Comparison of ENCODE assay signal across 1 fruit fly cellular context in the genomic region with DNA sequence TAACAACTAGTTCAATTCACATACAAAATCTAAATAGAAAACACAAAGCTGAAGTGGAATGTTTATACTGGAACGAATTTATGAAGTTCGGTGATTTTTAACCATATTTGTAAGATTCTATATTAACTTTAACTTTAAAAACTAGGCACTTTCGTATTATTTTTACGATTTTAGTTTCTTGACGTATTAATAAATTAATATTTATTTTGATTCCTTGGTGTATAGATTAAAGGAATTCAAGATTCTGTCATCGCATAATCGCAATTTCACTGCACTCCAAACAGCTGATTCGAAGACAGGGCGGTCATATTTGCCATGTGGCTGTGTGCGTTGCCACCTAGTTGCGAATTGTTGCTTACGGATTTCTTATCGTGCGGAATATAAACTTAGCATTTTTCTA.
A peak's percentile ranks its signal among the peaks of the same experiment; 100 is the strongest.
TF ChIP-seq lines count a peak whose summit lies in the region.

A gene (minus strand): TSS at position 279 of the 400 bp plus-strand sequence.
A gene (plus strand): TSS at position 336 of the 400 bp plus-strand sequence.

TF ChIP-seq in whole organism, embryonic, 481 proteins besides CTCF, POLR2A, EP300 and RAD21 (continued from another document and continues in another):
- TF ChIP-seq CG10321 (GFP tag; IDR thresholded peaks at IDR 0.05; lab: Robert Waterston, UW) (peak; percentile 73), CG12071 (GFP tag; optimal IDR thresholded peaks at IDR 0.05; lab: Kevin White, UChicago) (no peak), CG13894 (tag; optimal IDR thresholded peaks at IDR 0.05; lab: Kevin White, UChicago) (no peak), Sox102F (GFP tag; optimal IDR thresholded peaks at IDR 0.05; lab: Kevin White, UChicago) (peak; percentile 94), C15 (GFP tag; IDR thresholded peaks at IDR 0.05; lab: Robert Waterston, UW) (peak; percentile 83; the same call in 1 of the 3 replicates), CG14667 (GFP tag; IDR thresholded peaks at IDR 0.05; lab: Robert Waterston, UW) (peak; percentile 79), nom (GFP tag; optimal IDR thresholded peaks at IDR 0.05; lab: Kevin White, UChicago) (no peak), Ptx1 (GFP tag; IDR thresholded peaks at IDR 0.05; lab: Robert Waterston, UW) (peak; percentile 90), CG10431 (GFP tag; optimal IDR thresholded peaks at IDR 0.05; lab: Kevin White, UChicago) (peak; percentile 80), CHES-1-like (GFP tag; optimal IDR thresholded peaks at IDR 0.05; lab: Kevin White, UChicago) (peak; percentile 32), sens-2 (GFP tag; IDR thresholded peaks at IDR 0.05; lab: Robert Waterston, UW) (peak; percentile 80), crp (GFP tag; optimal IDR thresholded peaks at IDR 0.05; lab: Kevin White, UChicago) (peak; percentile 85 to 96), slbo (GFP tag; IDR thresholded peaks at IDR 0.05; lab: Robert Waterston, UW) (peak; percentile 87), Dll (GFP tag; IDR thresholded peaks at IDR 0.05; lab: Robert Waterston, UW; ENCODE audit: partially characterized antibody) (peak; percentile 36; the same call in 1 of the 4 replicates), CG13123 (GFP tag; optimal IDR thresholded peaks at IDR 0.05; lab: Kevin White, UChicago) (peak; percentile 59), CG8478 (optimal IDR thresholded peaks at IDR 0.05; lab: Kevin White, UChicago) (no peak), trem (tag; optimal IDR thresholded peaks at IDR 0.05; lab: Kevin White, UChicago) (peak; percentile 90), disco-r (GFP tag; optimal IDR thresholded peaks at IDR 0.05; lab: Kevin White, UChicago) (peak; percentile 36), nau (GFP tag; optimal IDR thresholded peaks at IDR 0.05; lab: Kevin White, UChicago) (no peak), wor (GFP tag; IDR thresholded peaks at IDR 0.05; lab: Robert Waterston, UW) (peak; percentile 70), CG7556 (GFP tag; optimal IDR thresholded peaks at IDR 0.05; lab: Kevin White, UChicago) (no peak), nmo (GFP tag; optimal IDR thresholded peaks at IDR 0.05; lab: Kevin White, UChicago) (peak; percentile 97), da (GFP tag; optimal IDR thresholded peaks at IDR 0.05; lab: Kevin White, UChicago) (no peak), Mes4 (GFP tag; optimal IDR thresholded peaks at IDR 0.05; lab: Kevin White, UChicago) (peak; percentile 27), CG2712 (tag; optimal IDR thresholded peaks at IDR 0.05; lab: Kevin White, UChicago) (peak; percentile 95), Usf (GFP tag; optimal IDR thresholded peaks at IDR 0.05; lab: Kevin White, UChicago) (peak; percentile 65), otp (GFP tag; IDR thresholded peaks at IDR 0.05; lab: Robert Waterston, UW) (peak; percentile 64; the same call in 2 of the 3 replicates), CG12219 (GFP tag; optimal IDR thresholded peaks at IDR 0.05; lab: Kevin White, UChicago) (peak; percentile 87), mld (GFP tag; IDR thresholded peaks at IDR 0.05; lab: Robert Waterston, UW; ENCODE audit: partially characterized antibody) (no peak), bcd (GFP tag; optimal IDR thresholded peaks at IDR 0.05; lab: Kevin White, UChicago) (peak; percentile 85), eyg (GFP tag; optimal IDR thresholded peaks at IDR 0.05; lab: Kevin White, UChicago) (peak; percentile 66), CG17186 (GFP tag; optimal IDR thresholded peaks at IDR 0.05; lab: Kevin White, UChicago) (peak; percentile 16), CG12769 (tag; optimal IDR thresholded peaks at IDR 0.05; lab: Kevin White, UChicago) (no peak), kay (GFP tag; optimal IDR thresholded peaks at IDR 0.05; lab: Kevin White, UChicago) (peak; percentile 71), cato (GFP tag; optimal IDR thresholded peaks at IDR 0.05; lab: Kevin White, UChicago; ENCODE audit: borderline replicate concordance) (peak; percentile 49), Jarid2 (GFP tag; optimal IDR thresholded peaks at IDR 0.05; lab: Kevin White, UChicago) (peak; percentile 41), CG7987 (GFP tag; optimal IDR thresholded peaks at IDR 0.05; lab: Kevin White, UChicago) (no peak), sd (tag; optimal IDR thresholded peaks at IDR 0.05; lab: Kevin White, UChicago) (peak; percentile 92), CG11085 (GFP tag; IDR thresholded peaks at IDR 0.05; lab: Robert Waterston, UW) (peak; percentile 46; the same call in 1 of the 2 replicates), tin (GFP tag; optimal IDR thresholded peaks at IDR 0.05; lab: Kevin White, UChicago) (peak; percentile 77), HmgZ (tag; optimal IDR thresholded peaks at IDR 0.05; lab: Kevin White, UChicago) (peak; percentile 96), Ada2b (GFP tag; IDR thresholded peaks at IDR 0.05; lab: Robert Waterston, UW) (peak; percentile 84), cg (GFP tag; optimal IDR thresholded peaks at IDR 0.05; lab: Kevin White, UChicago) (no peak), Fer2 (tag; optimal IDR thresholded peaks at IDR 0.05; lab: Kevin White, UChicago) (peak; percentile 91), CG7928 (GFP tag; optimal IDR thresholded peaks at IDR 0.05; lab: Kevin White, UChicago) (peak; percentile 65), Meics (GFP tag; optimal IDR thresholded peaks at IDR 0.05; lab: Kevin White, UChicago) (peak; percentile 94), croc (GFP tag; conservative IDR thresholded peaks at IDR 0.05; lab: Robert Waterston, UW) (peak; percentile 63; the same call in 2 of the 3 replicates), sr (GFP tag; IDR thresholded peaks at IDR 0.05; lab: Robert Waterston, UW) (no peak), unc-4 (GFP tag; IDR thresholded peaks at IDR 0.05; lab: Robert Waterston, UW; ENCODE audit: partially characterized antibody) (no peak), CG10979 (tag; optimal IDR thresholded peaks at IDR 0.05; lab: Kevin White, UChicago) (peak; percentile 90), CG10209 (GFP tag; optimal IDR thresholded peaks at IDR 0.05; lab: Kevin White, UChicago) (peak; percentile 87), Rx (GFP tag; IDR thresholded peaks at IDR 0.05; lab: Robert Waterston, UW) (peak; percentile 47; the same call in 1 of the 2 replicates), zen2 (GFP tag; IDR thresholded peaks at IDR 0.05; lab: Robert Waterston, UW; ENCODE audit: partially characterized antibody) (no peak), CG18476 (GFP tag; optimal IDR thresholded peaks at IDR 0.05; lab: Kevin White, UChicago) (peak; percentile 80), CG16813 (GFP tag; IDR thresholded peaks at IDR 0.05; lab: Robert Waterston, UW; ENCODE audit: partially characterized antibody) (no peak), CG3065 (GFP tag; optimal IDR thresholded peaks at IDR 0.05; lab: Kevin White, UChicago) (peak; percentile 11), D (optimal IDR thresholded peaks at IDR 0.05; lab: Kevin White, UChicago) (no peak), D (GFP tag; optimal IDR thresholded peaks at IDR 0.05; lab: Kevin White, UChicago) (no peak), lbe (GFP tag; optimal IDR thresholded peaks at IDR 0.05; lab: Kevin White, UChicago) (no peak), TFAM (GFP tag; optimal IDR thresholded peaks at IDR 0.05; lab: Kevin White, UChicago) (no peak), Atf3 (GFP tag; optimal IDR thresholded peaks at IDR 0.05; lab: Kevin White, UChicago) (no peak), gcm (GFP tag; optimal IDR thresholded peaks at IDR 0.05; lab: Kevin White, UChicago) (no peak), CG6175 (GFP tag; IDR thresholded peaks at IDR 0.05; lab: Robert Waterston, UW) (no peak; the same call in 2 of the 3 replicates), jigr1 (GFP tag; IDR thresholded peaks at IDR 0.05; lab: Robert Waterston, UW) (0 out of 3 replicates have a peak, but pooled peaks have one; percentile 14), Sry-δ (GFP tag; optimal IDR thresholded peaks at IDR 0.05; lab: Kevin White, UChicago) (no peak), Sox100B (GFP tag; optimal IDR thresholded peaks at IDR 0.05; lab: Kevin White, UChicago) (no peak), sqz (GFP tag; optimal IDR thresholded peaks at IDR 0.05; lab: Kevin White, UChicago) (no peak), CG4854 (GFP tag; optimal IDR thresholded peaks at IDR 0.05; lab: Kevin White, UChicago) (no peak), Dek (tag; optimal IDR thresholded peaks at IDR 0.05; lab: Kevin White, UChicago) (no peak), CG3847 (GFP tag; IDR thresholded peaks at IDR 0.05; lab: Robert Waterston, UW) (peak; percentile 91), CG2202 (tag; optimal IDR thresholded peaks at IDR 0.05; lab: Kevin White, UChicago) (peak; percentile 84), Optix (GFP tag; IDR thresholded peaks at IDR 0.05; lab: Robert Waterston, UW) (no peak), NK7.1 (GFP tag; optimal IDR thresholded peaks at IDR 0.05; lab: Kevin White, UChicago) (peak; percentile 55), ab (GFP tag; optimal IDR thresholded peaks at IDR 0.05; lab: Kevin White, UChicago) (no peak), CG12942 (GFP tag; optimal IDR thresholded peaks at IDR 0.05; lab: Kevin White, UChicago) (peak; percentile 63), corto (GFP tag; optimal IDR thresholded peaks at IDR 0.05; lab: Kevin White, UChicago) (peak; percentile 83), tap (tag; optimal IDR thresholded peaks at IDR 0.05; lab: Kevin White, UChicago) (peak; percentile 94), Hr78 (GFP tag; optimal IDR thresholded peaks at IDR 0.05; lab: Kevin White, UChicago) (no peak), CG32532 (GFP tag; IDR thresholded peaks at IDR 0.05; lab: Robert Waterston, UW) (peak; percentile 95), CG11504 (tag; optimal IDR thresholded peaks at IDR 0.05; lab: Kevin White, UChicago) (peak; percentile 91), jumu (GFP tag; optimal IDR thresholded peaks at IDR 0.05; lab: Kevin White, UChicago) (no peak), ranshi (GFP tag; IDR thresholded peaks at IDR 0.05; lab: Robert Waterston, UW) (peak; percentile 87), HLHmδ (GFP tag; optimal IDR thresholded peaks at IDR 0.05; lab: Kevin White, UChicago) (no peak), CG5953 (GFP tag; IDR thresholded peaks at IDR 0.05; lab: Robert Waterston, UW) (peak; percentile 78), Med (GFP tag; lab: Kevin White, UChicago) (peak; percentile 91), repo (GFP tag; optimal IDR thresholded peaks at IDR 0.05; lab: Kevin White, UChicago) (no peak), B-H1 (GFP tag; IDR thresholded peaks at IDR 0.05; lab: Robert Waterston, UW) (peak; percentile 76; the same call in 2 of the 3 replicates), danr (GFP tag; IDR thresholded peaks at IDR 0.05; lab: Robert Waterston, UW) (peak; percentile 56; the same call in 1 of the 2 replicates), vvl (GFP tag; IDR thresholded peaks at IDR 0.05; lab: Robert Waterston, UW) (no peak; the same call in 1 of the 2 replicates), gt (GFP tag; IDR thresholded peaks at IDR 0.05; lab: Robert Waterston, UW) (peak; percentile 57), CG2875 (GFP tag; optimal IDR thresholded peaks at IDR 0.05; lab: Kevin White, UChicago) (no peak), CG11456 (GFP tag; IDR thresholded peaks at IDR 0.05; lab: Robert Waterston, UW) (peak; percentile 83), slp2 (GFP tag; optimal IDR thresholded peaks at IDR 0.05; lab: Kevin White, UChicago) (peak; percentile 36), sens (GFP tag; lab: Kevin White, UChicago) (peak; percentile 96), Stat92E (GFP tag; optimal IDR thresholded peaks at IDR 0.05; lab: Kevin White, UChicago) (peak in 1 of 3 experiments; percentile 70), z (GFP tag; IDR thresholded peaks at IDR 0.05; lab: Robert Waterston, UW) (no peak), Opbp (GFP tag; IDR thresholded peaks at IDR 0.05; lab: Robert Waterston, UW; ENCODE audit: partially characterized antibody) (no peak), ac (GFP tag; optimal IDR thresholded peaks at IDR 0.05; lab: Kevin White, UChicago) (peak; percentile 44), CG8281 (tag; optimal IDR thresholded peaks at IDR 0.05; lab: Kevin White, UChicago) (peak; percentile 78), ham (GFP tag; IDR thresholded peaks at IDR 0.05; lab: Robert Waterston, UW) (no peak), Xrp1 (GFP tag; IDR thresholded peaks at IDR 0.05; lab: Robert Waterston, UW) (peak; percentile 96), NC2α (GFP tag; optimal IDR thresholded peaks at IDR 0.05; lab: Kevin White, UChicago) (no peak), CG30403 (GFP tag; optimal IDR thresholded peaks at IDR 0.05; lab: Kevin White, UChicago) (peak; percentile 92), Hsf (GFP tag; optimal IDR thresholded peaks at IDR 0.05; lab: Kevin White, UChicago) (peak; percentile 80), CG12391 (tag; optimal IDR thresholded peaks at IDR 0.05; lab: Kevin White, UChicago) (peak; percentile 97), dati (GFP tag; IDR thresholded peaks at IDR 0.05; lab: Robert Waterston, UW) (peak; percentile 68), CG2199 (GFP tag; IDR thresholded peaks at IDR 0.05; lab: Robert Waterston, UW) (no peak; the same call in 2 of the 3 replicates), CG13296 (GFP tag; optimal IDR thresholded peaks at IDR 0.05; lab: Kevin White, UChicago) (peak; percentile 94), aop (GFP tag; IDR thresholded peaks at IDR 0.05; lab: Robert Waterston, UW) (no peak), zen (tag; optimal IDR thresholded peaks at IDR 0.05; lab: Kevin White, UChicago) (peak; percentile 86), gro (GFP tag; optimal IDR thresholded peaks at IDR 0.05; lab: Kevin White, UChicago) (no peak), scrt (GFP tag; optimal IDR thresholded peaks at IDR 0.05; lab: Kevin White, UChicago) (peak; percentile 90), gce (GFP tag; IDR thresholded peaks at IDR 0.05; lab: Robert Waterston, UW) (peak; percentile 86), CG30431 (GFP tag; optimal IDR thresholded peaks at IDR 0.05; lab: Kevin White, UChicago) (peak; percentile 26), rib (GFP tag; IDR thresholded peaks at IDR 0.05; lab: Robert Waterston, UW) (peak; percentile 85), CG7963 (GFP tag; IDR thresholded peaks at IDR 0.05; lab: Robert Waterston, UW; ENCODE audit: partially characterized antibody) (no peak), CG2889 (GFP tag; IDR thresholded peaks at IDR 0.05; lab: Robert Waterston, UW) (peak; percentile 89), CG14441 (GFP tag; IDR thresholded peaks at IDR 0.05; lab: Robert Waterston, UW) (peak; percentile 84), grau (tag; optimal IDR thresholded peaks at IDR 0.05; lab: Kevin White, UChicago) (peak; percentile 95), Bteb2 (GFP tag; optimal IDR thresholded peaks at IDR 0.05; lab: Kevin White, UChicago) (peak; percentile 86), ATbp (GFP tag; optimal IDR thresholded peaks at IDR 0.05; lab: Kevin White, UChicago) (peak; percentile 83), CG17361 (GFP tag; IDR thresholded peaks at IDR 0.05; lab: Robert Waterston, UW) (no peak; the same call in 1 of the 3 replicates), hkb (optimal IDR thresholded peaks at IDR 0.05; lab: Kevin White, UChicago) (no peak), hkb (GFP tag; IDR thresholded peaks at IDR 0.05; lab: Robert Waterston, UW) (peak; percentile 91), vfl (GFP tag; optimal IDR thresholded peaks at IDR 0.05; lab: Kevin White, UChicago) (peak; percentile 19), fru (optimal IDR thresholded peaks at IDR 0.05; lab: Kevin White, UChicago) (no peak)
